Worm (Caenorhabditis elegans): ENCODE results near the gene hosl-1.

ce11 chrX:4657577-4657976 lies 20.7 kb downstream of the hosl-1 start:
- no peak for TF ChIP-seq aly-2 (tag; optimal IDR thresholded peaks at IDR 0.05)
- no peak for TF ChIP-seq sdz-12 (GFP tag; optimal IDR thresholded peaks at IDR 0.05)
- TF ChIP-seq mxl-2 (GFP tag; conservative IDR thresholded peaks at IDR 0.05) = no peak
- TF ChIP-seq dve-1 (tag; optimal IDR thresholded peaks at IDR 0.05; ENCODE audit: insufficient read depth) = no peak
- no peak for TF ChIP-seq lir-3 (tag; optimal IDR thresholded peaks at IDR 0.05)
- TF ChIP-seq dpl-1 (GFP tag; optimal IDR thresholded peaks at IDR 0.05) = no peak
- no peak for TF ChIP-seq hlh-30 (tag; optimal IDR thresholded peaks at IDR 0.05; ENCODE audit: insufficient read depth)
- TF ChIP-seq pha-4 (GFP tag; IDR thresholded peaks at IDR 0.05) = no peak
- TF ChIP-seq pha-4 (tag; optimal IDR thresholded peaks at IDR 0.05) = no peak
